Fruit fly (Drosophila melanogaster) S2 (cell line): Measurements from ENCODE around the gene disco-r.

Experiments
- CG8478 ChIP-seq: fragments of >200 bp; optimal IDR thresholded peaks from 2 replicates; lab custom pipeline; 2018
- CTCF ChIP-seq, 2 experiments: fragments of >200 bp; optimal IDR thresholded peaks; 2 replicates each; lab custom pipeline; 2018

dm6 chrX:16193814-16194213, 45.0 kb upstream of the disco-r start:
- TF ChIP-seq CTCF (optimal IDR thresholded peaks at IDR 0.05; lab: Kevin White, UChicago) (no peak), CG8478 (no peak)
